Fruit fly (Drosophila melanogaster): Measurements from ENCODE around the gene CG10749.
A peak's percentile ranks its signal among the peaks of the same experiment; 100 is the strongest.

Gene CG10749

dm6 chr3L:13022854-13023560 is 50.7 kb downstream of the CG10749 start, which contains the start of gene RpS12 (continued):
- TF ChIP-seq Mes4 (GFP tag; optimal IDR thresholded peaks at IDR 0.05) (peak; percentile 86), bowl (GFP tag; IDR thresholded peaks at IDR 0.05) (peak; percentile 54; the same call in 1 of the 2 replicates), CG11085 (GFP tag; IDR thresholded peaks at IDR 0.05) (peak; percentile 71; the same call in 1 of the 2 replicates), pfk (GFP tag; optimal IDR thresholded peaks at IDR 0.05) (peak; percentile 66), CG11696 (GFP tag; IDR thresholded peaks at IDR 0.05) (no peak), CG10321 (GFP tag; IDR thresholded peaks at IDR 0.05) (peak; percentile 61), Tbp (GFP tag; optimal IDR thresholded peaks at IDR 0.05) (no peak), Camta (GFP tag; optimal IDR thresholded peaks at IDR 0.05) (peak; percentile 73), CG1792 (GFP tag; optimal IDR thresholded peaks at IDR 0.05) (peak; percentile 62), pho (GFP tag; optimal IDR thresholded peaks at IDR 0.05) (peak; percentile 73), Hmx (GFP tag; optimal IDR thresholded peaks at IDR 0.05) (no peak), ac (GFP tag; optimal IDR thresholded peaks at IDR 0.05) (peak; percentile 50), CG9797 (GFP tag; optimal IDR thresholded peaks at IDR 0.05) (no peak), sob (GFP tag; IDR thresholded peaks at IDR 0.05) (peak; percentile 88), CG6683 (GFP tag; optimal IDR thresholded peaks at IDR 0.05) (peak; percentile 53), sima (GFP tag; optimal IDR thresholded peaks at IDR 0.05) (peak; percentile 34), HLH4C (GFP tag; IDR thresholded peaks at IDR 0.05; ENCODE audit: partially characterized antibody) (peak; percentile 75), Kr (GFP tag; optimal IDR thresholded peaks at IDR 0.05) (peak; percentile 34), CG13296 (GFP tag; optimal IDR thresholded peaks at IDR 0.05) (peak; percentile 87), mirr (GFP tag; optimal IDR thresholded peaks at IDR 0.05) (peak; percentile 86), Myb (GFP tag; optimal IDR thresholded peaks at IDR 0.05) (peak; percentile 45), CG11560 (tag; IDR thresholded peaks at IDR 0.05) (no peak), CG10267 (tag; optimal IDR thresholded peaks at IDR 0.05) (peak; percentile 72), CG32772 (GFP tag; IDR thresholded peaks at IDR 0.05) (peak; percentile 62), kay (GFP tag; optimal IDR thresholded peaks at IDR 0.05) (no peak), eve (GFP tag; optimal IDR thresholded peaks at IDR 0.05) (peak in 1 of 2 experiments; percentile 81), CG5953 (GFP tag; IDR thresholded peaks at IDR 0.05) (peak; percentile 88), tup (GFP tag; optimal IDR thresholded peaks at IDR 0.05) (peak; percentile 37), CG6791 (GFP tag; IDR thresholded peaks at IDR 0.05; ENCODE audit: partially characterized antibody) (peak; percentile 92), CG4730 (GFP tag; IDR thresholded peaks at IDR 0.05) (peak; percentile 48), C15 (GFP tag; IDR thresholded peaks at IDR 0.05) (0 out of 3 replicates have a peak, but pooled peaks have one; percentile 5), kah (GFP tag; optimal IDR thresholded peaks at IDR 0.05) (peak; percentile 72), Usf (GFP tag; optimal IDR thresholded peaks at IDR 0.05) (peak; percentile 43), CG11695 (GFP tag; IDR thresholded peaks at IDR 0.05) (no peak), Spps (tag; optimal IDR thresholded peaks at IDR 0.05) (no peak), toy (GFP tag; IDR thresholded peaks at IDR 0.05) (peak; percentile 64; the same call in 1 of the 2 replicates), Six4 (GFP tag; optimal IDR thresholded peaks at IDR 0.05) (peak; percentile 30), ems (GFP tag; optimal IDR thresholded peaks at IDR 0.05) (peak; percentile 68), tin (GFP tag; optimal IDR thresholded peaks at IDR 0.05) (peak; percentile 76), Bgb (GFP tag; IDR thresholded peaks at IDR 0.05; ENCODE audit: partially characterized antibody) (peak; percentile 91), dpn (GFP tag; optimal IDR thresholded peaks at IDR 0.05) (peak; percentile 50 to 85), CG14050 (GFP tag; IDR thresholded peaks at IDR 0.05) (peak; percentile 42), en (GFP tag; optimal IDR thresholded peaks at IDR 0.05) (peak; percentile 73), h (optimal IDR thresholded peaks at IDR 0.05) (no peak), Pdp1 (GFP tag; optimal IDR thresholded peaks at IDR 0.05) (peak; percentile 65 to 70), CG13894 (tag; optimal IDR thresholded peaks at IDR 0.05) (peak; percentile 73), CG15514 (GFP tag; optimal IDR thresholded peaks at IDR 0.05) (peak; percentile 87), Lpt (GFP tag; optimal IDR thresholded peaks at IDR 0.05) (no peak), hth (optimal IDR thresholded peaks at IDR 0.05) (no peak), CG17186 (GFP tag; optimal IDR thresholded peaks at IDR 0.05) (peak; percentile 82), D19A (tag; optimal IDR thresholded peaks at IDR 0.05) (no peak)
